Worm (Caenorhabditis elegans) whole organism, L4 larva: ENCODE results near the gene cyp-13B2.

Experiments used
- Y105C5A.15 ChIP-seq: fragments of 200-800 bp; sonication (Bioruptor generic); IDR thresholded peaks from 2 replicates; pipeline ENCODE4 v1.3.6; 2022; ENCODE audit warnings: missing genetic modification characterization, missing compliant biosample characterization
- ZK337.2 ChIP-seq: fragments of 200-800 bp; sonication (Bioruptor generic); IDR thresholded peaks from 2 replicates; pipeline ENCODE4 v1.3.6; 2022; ENCODE audit warnings: missing genetic modification reagents, missing genetic modification characterization, missing compliant biosample characterization
- ama-1 ChIP-seq: fragments of 150-350 bp; optimal IDR thresholded peaks from 2 replicates; lab custom pipeline; 2014; ENCODE audit warnings: inconsistent platforms, mixed read lengths
- attf-4 ChIP-seq: sonication (generic microtip); optimal IDR thresholded peaks from 3 replicates; lab custom pipeline; 2017; ENCODE audit warnings: missing biosample characterization, missing genetic modification characterization
- lin-1 ChIP-seq: fragments of 200-800 bp; sonication (Bioruptor generic); IDR thresholded peaks from 2 replicates; pipeline ENCODE4 v1.3.6; 2022; ENCODE audit warnings: missing genetic modification reagents, missing genetic modification characterization, missing compliant biosample characterization
- madf-5 ChIP-seq, 2 experiments: fragments of 200-800 bp; sonication (Bioruptor generic); IDR thresholded peaks; 2 replicates each; pipeline ENCODE4 v1.3.6; 2022; ENCODE audit warnings: missing compliant biosample characterization in 2 of 2, missing genetic modification characterization in 2 of 2
- mdl-1 ChIP-seq, 2 experiments: fragments of 150-350 bp in 1 of 2; sonication (generic microtip) in 1 of 2; optimal IDR thresholded peaks; 2 replicates each; lab custom pipeline; 2014 to 2017; ENCODE audit warnings: missing biosample characterization in 2 of 2, missing genetic modification characterization in 2 of 2
- mep-1 ChIP-seq: fragments of 150-350 bp; sonication (generic microtip); optimal IDR thresholded peaks from 3 replicates; lab custom pipeline; 2014; ENCODE audit warnings: missing biosample characterization, missing genetic modification characterization
- nhr-41 ChIP-seq: fragments of 200-800 bp; sonication (Bioruptor generic); IDR thresholded peaks from 2 replicates; pipeline ENCODE4 v1.3.6; 2022; ENCODE audit warnings: missing genetic modification reagents, missing genetic modification characterization, missing compliant biosample characterization
- unc-130 ChIP-seq: sonication (generic microtip); optimal IDR thresholded peaks from 2 replicates; lab custom pipeline; 2016; ENCODE audit warnings: missing genetic modification reagents, missing genetic modification characterization, missing compliant biosample characterization

ce11 chrX:14225273-14225672 is at the start of gene cyp-13B2:
- TF ChIP-seq nhr-41 (GFP tag; lab: Robert Waterston, UW) (no peak), madf-5 (GFP tag; IDR thresholded peaks at IDR 0.05; lab: Robert Waterston, UW) (no peak), lin-1 (GFP tag; lab: Robert Waterston, UW) (no peak), ama-1 (no peak), ZK337.2 (GFP tag; lab: Robert Waterston, UW) (no peak), attf-4 (tag; lab: Kevin White, UChicago) (no peak), mep-1 (no peak), unc-130 (GFP tag; lab: Kevin White, UChicago) (no peak), Y105C5A.15 (GFP tag; lab: Robert Waterston, UW) (no peak), mdl-1 (tag; optimal IDR thresholded peaks at IDR 0.05; lab: Kevin White, UChicago) (no peak)
